Worm (Caenorhabditis elegans): ENCODE data around the gene clec-43.
"Not testable (repeated sequence)": the region's sequence is repeated elsewhere in the genome, so short reads cannot be mapped to it uniquely, and the experiment has no call there.

The clec-43 gene

DNA sequence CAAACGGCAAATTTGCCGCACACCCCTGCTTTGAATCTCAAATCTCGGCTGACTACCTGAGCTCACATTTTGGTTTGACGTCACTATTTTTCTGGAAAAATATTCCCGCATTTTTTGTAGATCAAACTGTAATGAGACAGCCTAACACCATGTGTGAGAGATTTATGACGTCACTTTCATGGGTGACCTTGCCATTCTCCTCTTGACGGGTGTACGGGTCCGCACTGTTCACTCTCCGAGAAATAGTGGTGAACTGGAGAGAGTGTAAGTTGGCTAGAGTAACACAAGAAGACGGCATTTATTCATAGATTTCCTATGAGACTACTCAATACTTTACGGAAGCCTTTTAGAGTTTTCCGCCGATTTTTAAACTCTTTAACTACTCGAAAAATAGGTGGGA lies 41.8 kb downstream of the clec-43 start, which contains the start of gene fbxc-40:
Gene fbxc-40, plus strand, starts transcription at position 301 of the 400 bp plus-strand sequence.
- TF ChIP-seq xbp-1 (tag; optimal IDR thresholded peaks at IDR 0.05); Y116A8C.19 (tag; optimal IDR thresholded peaks at IDR 0.05; ENCODE audit: borderline replicate concordance); tlp-1 (tag; optimal IDR thresholded peaks at IDR 0.05): not testable (repeated sequence)

DNA sequence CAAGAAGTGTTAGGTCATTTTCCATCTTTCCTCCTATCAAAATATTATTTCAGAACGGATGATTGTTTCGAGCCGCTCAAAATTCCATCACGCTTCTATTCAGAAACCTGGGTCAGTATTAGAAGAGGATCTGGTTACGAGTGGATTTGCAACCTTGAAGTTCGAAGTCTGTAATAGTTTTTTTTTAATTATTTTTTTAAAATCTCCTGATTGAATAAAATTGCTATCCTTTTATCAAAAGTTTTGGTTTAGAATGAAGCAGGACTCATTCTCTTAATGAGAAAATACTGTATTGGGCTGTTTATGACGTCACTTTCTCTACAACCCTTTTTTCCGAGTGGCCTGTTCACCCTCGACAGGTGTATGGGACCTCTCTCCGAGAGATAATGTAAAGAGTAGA lies 44.6 kb downstream of the clec-43 start, which contains the start of gene fbxc-39:
Gene fbxc-39, plus strand, starts transcription at position 301 of the 400 bp plus-strand sequence.
- TF ChIP-seq nhr-84 (tag; optimal IDR thresholded peaks at IDR 0.05), result no peak
- no peak for TF ChIP-seq fkh-4 (tag; optimal IDR thresholded peaks at IDR 0.05; ENCODE audit: borderline replicate concordance)
- TF ChIP-seq lin-13 (GFP tag; optimal IDR thresholded peaks at IDR 0.05), result no peak
- no peak for TF ChIP-seq nhr-20 (tag; optimal IDR thresholded peaks at IDR 0.05)
- no peak for TF ChIP-seq sup-37 (GFP tag; optimal IDR thresholded peaks at IDR 0.05)
- TF ChIP-seq C34B4.2 (tag; optimal IDR thresholded peaks at IDR 0.05), result no peak
- no peak for TF ChIP-seq pqm-1 (tag; optimal IDR thresholded peaks at IDR 0.05)
- no peak for TF ChIP-seq mep-1 (tag; optimal IDR thresholded peaks at IDR 0.05)
- TF ChIP-seq unc-62 (GFP tag; optimal IDR thresholded peaks at IDR 0.05), result no peak
- no peak for TF ChIP-seq jun-1 (tag; optimal IDR thresholded peaks at IDR 0.05)
- TF ChIP-seq irx-1 (tag; optimal IDR thresholded peaks at IDR 0.05), result no peak
- no peak for TF ChIP-seq snpc-4 (tag; optimal IDR thresholded peaks at IDR 0.05)
- no peak for TF ChIP-seq ceh-82 (tag; optimal IDR thresholded peaks at IDR 0.05)
- no peak for TF ChIP-seq elt-2 (tag; optimal IDR thresholded peaks at IDR 0.05)
- no peak for TF ChIP-seq F16B12.6 (tag; optimal IDR thresholded peaks at IDR 0.05)

DNA sequence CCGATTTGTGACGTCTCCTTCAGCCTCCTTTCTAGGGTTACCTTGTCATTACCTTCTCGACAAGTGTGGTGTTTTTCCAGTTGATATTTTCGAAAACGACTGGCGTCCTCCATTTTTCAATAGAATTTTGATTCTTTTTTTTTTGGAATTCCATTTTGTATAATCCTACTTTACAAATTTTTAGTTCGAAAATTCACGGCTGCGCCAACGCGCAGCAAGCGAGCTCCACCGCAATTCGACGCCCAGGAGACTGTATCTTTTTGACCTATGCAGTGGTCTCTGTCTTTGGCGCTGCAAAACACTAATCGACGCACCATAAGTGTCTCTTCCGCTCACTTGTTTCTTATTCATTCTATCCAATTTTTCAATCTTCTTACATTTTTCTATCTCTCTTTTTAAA lies 47.4 kb downstream of the clec-43 start, which contains the start of gene fbxc-42:
Gene fbxc-42, plus strand, starts transcription at position 301 of the 400 bp plus-strand sequence.
- TF ChIP-seq ceh-63 (GFP tag; optimal IDR thresholded peaks at IDR 0.05), result no peak
- TF ChIP-seq mep-1 (tag; optimal IDR thresholded peaks at IDR 0.05), result no peak
- TF ChIP-seq nhr-76 (tag; optimal IDR thresholded peaks at IDR 0.05), result no peak
- TF ChIP-seq mdl-1 (tag; optimal IDR thresholded peaks at IDR 0.05), result no peak
- TF ChIP-seq sox-4 (tag; optimal IDR thresholded peaks at IDR 0.05), result no peak
- no peak for TF ChIP-seq C16A3.4 (tag; optimal IDR thresholded peaks at IDR 0.05)
- no peak for TF ChIP-seq aly-2 (tag; optimal IDR thresholded peaks at IDR 0.05)
- TF ChIP-seq lin-13 (GFP tag; optimal IDR thresholded peaks at IDR 0.05), result no peak
- no peak for TF ChIP-seq dsc-1 (tag; optimal IDR thresholded peaks at IDR 0.05)

DNA sequence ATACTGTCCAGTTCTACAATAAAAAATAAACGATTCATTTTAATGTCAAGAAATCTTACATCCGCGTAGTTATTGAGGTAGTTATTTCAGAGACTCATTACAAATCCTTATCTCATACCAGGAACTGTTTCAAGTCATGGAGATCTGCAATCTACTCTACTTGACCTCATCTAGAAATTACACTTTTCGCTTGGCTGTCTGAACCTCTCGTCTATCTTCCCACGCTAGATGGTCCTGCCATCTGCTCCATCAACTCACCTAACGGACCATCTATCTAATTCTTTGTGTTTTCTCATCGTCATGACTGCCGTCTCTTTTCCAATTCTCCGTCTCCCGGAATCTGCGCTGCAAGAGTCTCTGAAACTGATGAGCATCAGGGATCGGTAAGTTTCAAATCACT lies 50.4 kb downstream of the clec-43 start, which contains the start of gene F45D11.7:
Gene F45D11.7, plus strand, starts transcription at position 301 of the 400 bp plus-strand sequence.
- not testable (repeated sequence) for TF ChIP-seq ceh-63 (GFP tag; optimal IDR thresholded peaks at IDR 0.05); lin-39 (tag; optimal IDR thresholded peaks at IDR 0.05); efl-3 (GFP tag; optimal IDR thresholded peaks at IDR 0.05)
